In genomic region chr2L:5501335-5501734, dm6 we compare ENCODE assay signal across 1 fruit fly cellular context.
TF ChIP-seq lines count a peak whose summit lies in the region.

No protein-coding gene starts in this region.

TF ChIP-seq in whole organism, prepupa, 60 proteins besides CTCF, POLR2A, EP300 and RAD21 (continued from another document):
- TF ChIP-seq CG8319 (GFP tag; optimal IDR thresholded peaks at IDR 0.05; lab: Kevin White, UChicago) (peak; percentile 1), CG6163 (GFP tag; IDR thresholded peaks at IDR 0.05; lab: Robert Waterston, UW) (no peak), lz (GFP tag; optimal IDR thresholded peaks at IDR 0.05; lab: Kevin White, UChicago) (peak; percentile 76), CG34406 (GFP tag; optimal IDR thresholded peaks at IDR 0.05; lab: Kevin White, UChicago) (peak; percentile 65), Smox (GFP tag; optimal IDR thresholded peaks at IDR 0.05; lab: Kevin White, UChicago) (peak; percentile 75), CG16779 (tag; optimal IDR thresholded peaks at IDR 0.05; lab: Kevin White, UChicago) (peak; percentile 12), CG3032 (tag; optimal IDR thresholded peaks at IDR 0.05; lab: Kevin White, UChicago) (peak; percentile 69), Eip75B (GFP tag; optimal IDR thresholded peaks at IDR 0.05; lab: Kevin White, UChicago) (peak; percentile 75), CG8632 (GFP tag; optimal IDR thresholded peaks at IDR 0.05; lab: Kevin White, UChicago) (peak; percentile 56), Met (GFP tag; optimal IDR thresholded peaks at IDR 0.05; lab: Kevin White, UChicago) (peak; percentile 82), svp (GFP tag; lab: Kevin White, UChicago) (peak; percentile 87), Ets96B (tag; optimal IDR thresholded peaks at IDR 0.05; lab: Kevin White, UChicago) (peak; percentile 75), salr (GFP tag; optimal IDR thresholded peaks at IDR 0.05; lab: Kevin White, UChicago) (peak in 1 of 2 experiments; percentile 33), dsx (GFP tag; optimal IDR thresholded peaks at IDR 0.05; lab: Kevin White, UChicago; ENCODE audit: poor library complexity, severe bottlenecking) (peak; percentile 63), CG6854 (GFP tag; optimal IDR thresholded peaks at IDR 0.05; lab: Kevin White, UChicago) (peak; percentile 47), CG11902 (GFP tag; optimal IDR thresholded peaks at IDR 0.05; lab: Kevin White, UChicago) (no peak), Sox14 (GFP tag; optimal IDR thresholded peaks at IDR 0.05; lab: Kevin White, UChicago) (peak; percentile 52), CG6276 (GFP tag; optimal IDR thresholded peaks at IDR 0.05; lab: Kevin White, UChicago) (no peak), Sox15 (GFP tag; optimal IDR thresholded peaks at IDR 0.05; lab: Kevin White, UChicago) (peak; percentile 14), CG8119 (GFP tag; IDR thresholded peaks at IDR 0.05; lab: Robert Waterston, UW) (0 out of 3 replicates have a peak, but pooled peaks have one; percentile 28), acj6 (GFP tag; optimal IDR thresholded peaks at IDR 0.05; lab: Kevin White, UChicago) (peak; percentile 58), fd59A (GFP tag; optimal IDR thresholded peaks at IDR 0.05; lab: Kevin White, UChicago) (peak; percentile 55), Ets21C (GFP tag; optimal IDR thresholded peaks at IDR 0.05; lab: Kevin White, UChicago) (peak; percentile 45), CG31627 (GFP tag; optimal IDR thresholded peaks at IDR 0.05; lab: Kevin White, UChicago) (peak; percentile 54), CG3919 (GFP tag; optimal IDR thresholded peaks at IDR 0.05; lab: Kevin White, UChicago) (peak; percentile 68), Sox102F (GFP tag; optimal IDR thresholded peaks at IDR 0.05; lab: Kevin White, UChicago) (peak; percentile 68), net (GFP tag; optimal IDR thresholded peaks at IDR 0.05; lab: Kevin White, UChicago) (peak; percentile 44), Blimp-1 (GFP tag; optimal IDR thresholded peaks at IDR 0.05; lab: Kevin White, UChicago) (peak; percentile 48), CG10631 (GFP tag; optimal IDR thresholded peaks at IDR 0.05; lab: Kevin White, UChicago) (peak; percentile 57), CG1621 (tag; optimal IDR thresholded peaks at IDR 0.05; lab: Kevin White, UChicago) (peak; percentile 39), CG4318 (GFP tag; optimal IDR thresholded peaks at IDR 0.05; lab: Kevin White, UChicago) (no peak), CG7368 (GFP tag; optimal IDR thresholded peaks at IDR 0.05; lab: Kevin White, UChicago) (peak; percentile 10)
